Worm (Caenorhabditis elegans) whole organism, mixed stage, embryonic: Measurements from ENCODE around the gene fpn-1.2.
A peak's percentile ranks its signal among the peaks of the same experiment; 100 is the strongest.

ENCODE experiments used
- M03D4.4 ChIP-seq: sonication (generic microtip); optimal IDR thresholded peaks from 2 replicates; lab custom pipeline; 2017; ENCODE audit warnings: mild to moderate bottlenecking, missing genetic modification characterization, missing compliant biosample characterization
- bed-3 ChIP-seq: fragments of 200-800 bp; sonication (Bioruptor generic); optimal IDR thresholded peaks from 3 replicates; lab custom pipeline; 2018; ENCODE audit warnings: mild to moderate bottlenecking, missing genetic modification characterization, moderate library complexity, missing compliant biosample characterization
- ceh-39 ChIP-seq: fragments of 150-350 bp; optimal IDR thresholded peaks from 2 replicates; lab custom pipeline; 2014; ENCODE audit warnings: missing biosample characterization, missing genetic modification characterization
- ceh-43 ChIP-seq: fragments of 200-800 bp; sonication (Bioruptor generic); optimal IDR thresholded peaks from 2 replicates; lab custom pipeline; 2018; ENCODE audit warnings: mild to moderate bottlenecking, missing genetic modification characterization, moderate library complexity, missing compliant biosample characterization
- ceh-83 ChIP-seq: fragments of 200-800 bp; sonication (Bioruptor generic); optimal IDR thresholded peaks from 2 replicates; lab custom pipeline; 2018; ENCODE audit warnings: mild to moderate bottlenecking, missing genetic modification characterization, missing compliant biosample characterization
- cnd-1 ChIP-seq: fragments of 200-800 bp; sonication (Bioruptor generic); optimal IDR thresholded peaks from 2 replicates; lab custom pipeline; 2018; ENCODE audit warnings: mild to moderate bottlenecking, missing genetic modification characterization, missing compliant biosample characterization
- drap-1 ChIP-seq: fragments of 200-800 bp; sonication (Bioruptor generic); optimal IDR thresholded peaks from 3 replicates; lab custom pipeline; 2018; ENCODE audit warnings: mild to moderate bottlenecking, missing genetic modification characterization, missing compliant biosample characterization
- elt-1 ChIP-seq: sonication (generic microtip); optimal IDR thresholded peaks from 2 replicates; lab custom pipeline; 2017; ENCODE audit warnings: missing genetic modification characterization, mild to moderate bottlenecking, missing compliant biosample characterization, antibody characterized with exemption, moderate library complexity, borderline replicate concordance; ENCODE audit not compliant: insufficient read depth
- ham-2 ChIP-seq: fragments of 200-800 bp; sonication (Bioruptor generic); optimal IDR thresholded peaks from 2 replicates; lab custom pipeline; 2018; ENCODE audit warnings: mild to moderate bottlenecking, missing genetic modification characterization, missing compliant biosample characterization
- hlh-1 ChIP-seq: fragments of 150-350 bp; optimal IDR thresholded peaks from 2 replicates; lab custom pipeline; 2014; ENCODE audit warnings: missing biosample characterization, missing genetic modification reagents, missing genetic modification characterization
- lin-13 ChIP-seq: fragments of 150-350 bp; optimal IDR thresholded peaks from 2 replicates; lab custom pipeline; 2014; ENCODE audit warnings: missing biosample characterization, missing genetic modification characterization
- lin-32 ChIP-seq: fragments of 200-800 bp; sonication (Bioruptor generic); optimal IDR thresholded peaks from 2 replicates; lab custom pipeline; 2018; ENCODE audit warnings: mild to moderate bottlenecking, missing genetic modification characterization, missing compliant biosample characterization
- mab-5 ChIP-seq: fragments of 150-350 bp; optimal IDR thresholded peaks from 2 replicates; lab custom pipeline; 2014; ENCODE audit warnings: missing biosample characterization, missing genetic modification characterization
- mep-1 ChIP-seq: fragments of 150-350 bp; optimal IDR thresholded peaks from 2 replicates; lab custom pipeline; 2017; ENCODE audit warnings: missing biosample characterization, missing genetic modification reagents, missing genetic modification characterization, inconsistent platforms
- mls-2 ChIP-seq: sonication (generic microtip); optimal IDR thresholded peaks from 2 replicates; lab custom pipeline; 2016; ENCODE audit warnings: mild to moderate bottlenecking, missing genetic modification characterization, moderate library complexity, missing compliant biosample characterization
- nhr-12 ChIP-seq: fragments of 150-350 bp; optimal IDR thresholded peaks from 2 replicates; lab custom pipeline; 2014; ENCODE audit warnings: missing biosample characterization, missing genetic modification characterization
- nhr-2 ChIP-seq: fragments of 150-350 bp; optimal IDR thresholded peaks from 2 replicates; lab custom pipeline; 2014; ENCODE audit warnings: missing biosample characterization, missing genetic modification characterization
- nhr-237 ChIP-seq: fragments of 150-350 bp; optimal IDR thresholded peaks from 2 replicates; lab custom pipeline; 2014; ENCODE audit warnings: missing biosample characterization, missing genetic modification characterization
- nhr-28 ChIP-seq: fragments of 150-350 bp; optimal IDR thresholded peaks from 2 replicates; lab custom pipeline; 2014; ENCODE audit warnings: missing biosample characterization, missing genetic modification characterization
- nhr-76 ChIP-seq: sonication (generic microtip); optimal IDR thresholded peaks from 2 replicates; lab custom pipeline; 2017; ENCODE audit warnings: missing biosample characterization, missing genetic modification characterization
- pha-4 ChIP-seq: fragments of 150-350 bp; optimal IDR thresholded peaks from 2 replicates; lab custom pipeline; 2018; ENCODE audit warnings: missing biosample characterization, missing genetic modification reagents, missing genetic modification characterization
- sem-2 ChIP-seq: fragments of 200-800 bp; sonication (Bioruptor generic); optimal IDR thresholded peaks from 2 replicates; lab custom pipeline; 2018; ENCODE audit warnings: mild to moderate bottlenecking, missing genetic modification characterization, missing compliant biosample characterization
- unc-120 ChIP-seq: sonication (generic microtip); optimal IDR thresholded peaks from 2 replicates; lab custom pipeline; 2017; ENCODE audit warnings: missing genetic modification characterization, missing compliant biosample characterization; ENCODE audit not compliant: poor library complexity, severe bottlenecking
- unc-39 ChIP-seq: fragments of 150-350 bp; optimal IDR thresholded peaks from 2 replicates; lab custom pipeline; 2014; ENCODE audit warnings: missing biosample characterization, missing genetic modification characterization
- unc-62 ChIP-seq: fragments of 150-350 bp; optimal IDR thresholded peaks from 2 replicates; lab custom pipeline; 2014; ENCODE audit warnings: missing biosample characterization, missing genetic modification reagents, missing genetic modification characterization
- zip-8 ChIP-seq: fragments of 150-350 bp; optimal IDR thresholded peaks from 2 replicates; lab custom pipeline; 2014; ENCODE audit warnings: missing biosample characterization, missing genetic modification characterization
- ztf-11 ChIP-seq: fragments of 150-350 bp; optimal IDR thresholded peaks from 2 replicates; lab custom pipeline; 2014; ENCODE audit warnings: missing biosample characterization, missing genetic modification characterization

The fpn-1.2 gene

DNA sequence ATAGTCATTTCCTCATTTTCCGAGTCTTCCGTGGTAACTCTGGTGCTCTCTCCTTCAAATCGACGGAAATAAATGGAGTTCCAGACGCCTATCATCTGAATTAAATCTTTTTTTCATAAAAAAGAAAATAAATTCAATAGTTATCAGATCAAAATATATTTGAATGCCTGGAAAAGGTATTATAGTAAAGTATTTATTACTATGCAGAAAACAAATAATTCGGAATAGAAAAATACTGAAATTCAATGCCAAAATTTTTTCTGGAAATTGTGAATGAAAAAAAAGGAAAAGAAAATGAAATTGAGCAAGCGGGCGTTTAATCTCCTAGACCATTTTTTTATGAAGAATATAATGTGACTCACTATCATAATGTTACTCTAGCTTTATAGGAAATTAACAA, 27.0 kb upstream of the fpn-1.2 start, which contains the start of gene C38C3.6:
C38C3.6 (minus strand) TSS at position 101 of the 400 bp plus-strand sequence.
- TF ChIP-seq ceh-83 (GFP tag; lab: Kevin White, UChicago) (no peak), elt-1 (tag; lab: Kevin White, UChicago) (no peak), lin-32 (GFP tag; lab: Kevin White, UChicago) (no peak), drap-1 (GFP tag; lab: Kevin White, UChicago) (no peak), unc-62 (GFP tag; lab: Kevin White, UChicago) (no peak), lin-13 (no peak), nhr-28 (tag; lab: Kevin White, UChicago) (no peak), zip-8 (tag; lab: Kevin White, UChicago) (no peak), nhr-76 (no peak), nhr-237 (no peak)

DNA sequence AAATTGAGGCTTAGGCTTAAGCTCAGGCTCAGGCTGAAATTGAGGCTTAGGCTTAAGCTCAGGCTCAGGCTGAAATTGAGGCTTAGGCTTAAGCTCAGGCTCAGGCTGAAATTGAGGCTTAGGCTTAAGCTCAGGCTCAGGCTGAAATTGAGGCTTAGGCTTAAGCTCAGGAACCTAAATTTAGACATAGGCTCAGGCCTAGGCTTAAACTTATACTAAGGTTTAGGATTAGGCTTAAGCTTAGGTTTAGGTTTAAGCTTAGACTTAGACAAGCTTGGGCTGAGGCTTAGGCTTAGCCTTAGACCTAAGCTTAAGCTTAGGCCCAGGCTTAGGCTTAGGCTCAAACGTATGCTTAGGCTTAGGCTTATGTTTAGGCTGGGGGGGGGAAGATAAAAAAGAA, 26.4 kb upstream of the fpn-1.2 start:
- TF ChIP-seq ham-2 (GFP tag; lab: Kevin White, UChicago) = peak; percentile 22

DNA sequence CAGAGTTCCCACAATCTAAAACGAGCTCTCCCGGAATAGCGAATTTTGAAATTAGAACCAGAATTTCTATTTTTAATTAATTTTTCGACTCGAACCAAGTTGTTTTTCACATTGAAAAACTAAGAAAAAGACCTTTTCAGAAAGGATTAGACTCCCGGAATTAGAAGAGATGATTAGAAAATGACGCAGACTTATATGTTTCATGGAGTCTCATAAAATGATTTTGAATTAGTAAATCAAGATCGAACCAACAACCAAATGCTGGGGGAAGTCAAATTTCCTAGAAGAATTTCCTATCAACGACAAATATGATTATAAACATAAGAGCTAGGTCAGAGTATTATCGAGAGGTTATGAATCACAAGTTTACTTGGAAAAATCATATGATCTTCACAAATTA, 24.1 kb upstream of the fpn-1.2 start:
- TF ChIP-seq ztf-11 (tag; lab: Kevin White, UChicago) (no peak), ceh-39 (tag; lab: Kevin White, UChicago) (no peak), ham-2 (GFP tag; lab: Kevin White, UChicago) (no peak), nhr-12 (tag; lab: Kevin White, UChicago) (no peak), sem-2 (GFP tag; lab: Kevin White, UChicago) (no peak), bed-3 (no peak), pha-4 (tag; lab: Kevin White, UChicago) (no peak), elt-1 (tag; lab: Kevin White, UChicago) (no peak), unc-62 (GFP tag; lab: Kevin White, UChicago) (no peak), mls-2 (tag; lab: Kevin White, UChicago) (no peak), cnd-1 (tag; lab: Kevin White, UChicago) (no peak), mep-1 (tag; lab: Kevin White, UChicago) (no peak), nhr-237 (no peak), M03D4.4 (tag; lab: Kevin White, UChicago) (no peak), ceh-43 (GFP tag; lab: Kevin White, UChicago) (no peak), mab-5 (tag; lab: Kevin White, UChicago) (no peak), lin-13 (no peak), hlh-1 (tag; lab: Kevin White, UChicago) (no peak)
- TF ChIP-seq, all 35 proteins: peak for 0

DNA sequence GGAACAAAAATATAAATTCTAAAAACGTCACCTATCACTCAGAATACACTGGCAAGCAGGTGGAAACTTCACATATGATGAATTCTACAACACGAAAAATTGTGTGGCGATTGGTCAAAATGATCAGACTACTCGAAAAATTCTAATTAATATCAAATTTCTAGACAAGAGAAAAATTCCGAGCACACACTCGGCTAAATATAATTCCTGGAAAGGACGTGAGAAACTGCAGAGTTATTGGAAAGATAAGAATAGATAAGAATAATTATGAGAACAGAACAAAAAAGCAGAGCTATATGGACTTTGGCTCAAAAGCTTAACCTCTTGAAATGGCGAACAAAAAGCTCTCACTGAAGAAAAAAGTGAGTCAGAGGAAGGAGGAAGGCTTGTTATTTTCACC, 22.8 kb upstream of the fpn-1.2 start:
- TF ChIP-seq mep-1 (tag; lab: Kevin White, UChicago) = no peak
- no peak for TF ChIP-seq M03D4.4 (tag; lab: Kevin White, UChicago)
- no peak for TF ChIP-seq ceh-83 (GFP tag; lab: Kevin White, UChicago)
- no peak for TF ChIP-seq nhr-237
- TF ChIP-seq cnd-1 (tag; lab: Kevin White, UChicago) = no peak

DNA sequence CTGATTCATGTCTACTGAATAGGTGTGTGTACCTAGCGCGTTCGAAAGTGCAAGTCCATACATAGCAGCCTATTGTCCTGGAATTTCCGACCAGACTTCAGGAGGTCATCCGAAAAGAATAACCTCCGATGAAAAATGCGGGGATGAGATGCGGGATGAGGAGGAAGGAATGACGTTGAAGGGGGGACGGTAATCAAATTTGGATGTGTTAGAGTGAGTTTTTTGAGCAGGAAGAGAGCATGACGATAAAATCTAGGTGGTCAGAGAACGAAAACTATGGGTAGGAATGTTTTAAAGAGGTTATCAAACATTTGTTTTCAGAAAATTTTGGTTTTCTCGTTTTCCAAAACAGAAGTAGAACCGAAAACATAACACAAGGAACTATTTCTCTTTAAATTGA, 21.5 kb upstream of the fpn-1.2 start:
- TF ChIP-seq ceh-43 (GFP tag; lab: Kevin White, UChicago) (no peak), unc-120 (no peak), nhr-2 (tag; lab: Kevin White, UChicago) (no peak), mab-5 (tag; lab: Kevin White, UChicago) (no peak), M03D4.4 (tag; lab: Kevin White, UChicago) (no peak), lin-32 (GFP tag; lab: Kevin White, UChicago) (no peak), mep-1 (tag; lab: Kevin White, UChicago) (no peak)

DNA sequence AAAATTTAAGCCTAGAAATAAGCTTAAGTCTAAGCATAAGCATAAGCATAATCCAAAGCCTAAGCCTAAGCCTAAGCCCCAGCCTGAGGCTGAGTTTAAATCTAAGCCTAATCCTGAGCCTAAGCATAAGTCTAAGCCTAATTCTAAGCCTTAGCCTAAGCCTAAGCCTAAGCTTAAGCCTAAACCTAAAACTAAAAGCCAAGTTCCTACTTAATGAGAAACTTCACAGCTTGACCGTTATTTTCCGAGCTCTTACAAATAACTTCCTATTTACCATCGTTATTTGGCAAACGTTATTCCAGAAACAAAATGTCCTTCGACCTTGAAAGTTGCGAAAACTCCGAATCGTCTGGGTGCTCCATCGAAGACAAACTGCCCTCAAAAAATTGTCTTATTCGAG, 17.2 kb upstream of the fpn-1.2 start, which contains the start of gene C38C3.4:
C38C3.4 (plus strand) TSS at position 301 of the 400 bp plus-strand sequence.
- TF ChIP-seq cnd-1 (tag; lab: Kevin White, UChicago) = no peak
- no peak for TF ChIP-seq unc-39 (tag; lab: Kevin White, UChicago)
- no peak for TF ChIP-seq elt-1 (tag; lab: Kevin White, UChicago)
- TF ChIP-seq mab-5 (tag; lab: Kevin White, UChicago) = no peak
- TF ChIP-seq lin-32 (GFP tag; lab: Kevin White, UChicago) = no peak
